Fruit fly (Drosophila melanogaster) whole organism, adult: Measurements from ENCODE around the gene CG14154.

Experiments
- CG11617 ChIP-seq: fragments of 200-800 bp; sonication (Bioruptor generic); optimal IDR thresholded peaks from 2 replicates; lab custom pipeline; 2017; ENCODE audit warnings: mild to moderate bottlenecking, missing biosample characterization, missing genetic modification reagents, missing genetic modification characterization
- CG12768 ChIP-seq: fragments of 200-800 bp; sonication (Bioruptor generic); optimal IDR thresholded peaks from 2 replicates; lab custom pipeline; 2017; ENCODE audit warnings: missing biosample characterization, missing genetic modification characterization, mild to moderate bottlenecking, moderate library complexity, missing genetic modification reagents
- CG14711 ChIP-seq: fragments of 200-800 bp; sonication (Bioruptor generic); optimal IDR thresholded peaks from 2 replicates; lab custom pipeline; 2018; ENCODE audit warnings: missing biosample characterization, mild to moderate bottlenecking, missing genetic modification characterization, moderate library complexity
- CG1620 ChIP-seq: fragments of 200-800 bp; sonication (Bioruptor generic); optimal IDR thresholded peaks from 2 replicates; lab custom pipeline; 2016; ENCODE audit warnings: missing biosample characterization, missing genetic modification characterization
- CG33017 ChIP-seq: fragments of 200-800 bp; sonication (Bioruptor generic); optimal IDR thresholded peaks from 2 replicates; lab custom pipeline; 2018; ENCODE audit warnings: missing biosample characterization, mild to moderate bottlenecking, missing genetic modification characterization, moderate library complexity
- CG5204 ChIP-seq: fragments of 200-800 bp; sonication (Bioruptor generic); optimal IDR thresholded peaks from 2 replicates; lab custom pipeline; 2016; ENCODE audit warnings: missing biosample characterization, missing genetic modification characterization
- CG7045 ChIP-seq: fragments of 200-800 bp; sonication (Bioruptor generic); optimal IDR thresholded peaks from 2 replicates; lab custom pipeline; 2017; ENCODE audit warnings: missing biosample characterization, mild to moderate bottlenecking, missing genetic modification characterization
- CG7101 ChIP-seq: fragments of 200-800 bp; sonication (Bioruptor generic); optimal IDR thresholded peaks from 2 replicates; lab custom pipeline; 2018; ENCODE audit warnings: missing biosample characterization, mild to moderate bottlenecking, missing genetic modification characterization, moderate library complexity
- Clk ChIP-seq: fragments of 200-800 bp; sonication (Bioruptor generic); optimal IDR thresholded peaks from 2 replicates; lab custom pipeline; 2017; ENCODE audit warnings: missing biosample characterization, missing genetic modification characterization
- Crg-1 ChIP-seq: fragments of 200-800 bp; sonication (Bioruptor generic); optimal IDR thresholded peaks from 2 replicates; lab custom pipeline; 2016; ENCODE audit warnings: missing biosample characterization, missing genetic modification characterization
- Hr96 ChIP-seq: fragments of 200-800 bp; sonication (Bioruptor generic); optimal IDR thresholded peaks from 2 replicates; lab custom pipeline; 2016; ENCODE audit warnings: missing biosample characterization, missing genetic modification characterization
- Mnt ChIP-seq: fragments of 200-800 bp; sonication (Bioruptor generic); optimal IDR thresholded peaks from 2 replicates; lab custom pipeline; 2016; ENCODE audit warnings: missing biosample characterization, mild to moderate bottlenecking, missing genetic modification characterization
- bab1 ChIP-seq: fragments of 200-800 bp; sonication (Bioruptor generic); optimal IDR thresholded peaks from 3 replicates; lab custom pipeline; 2019; ENCODE audit warnings: missing biosample characterization, mild to moderate bottlenecking, missing genetic modification characterization, moderate library complexity
- cic ChIP-seq: fragments of 200-800 bp; sonication (Bioruptor generic); optimal IDR thresholded peaks from 2 replicates; lab custom pipeline; 2017; ENCODE audit warnings: missing biosample characterization, mild to moderate bottlenecking, missing genetic modification characterization, moderate library complexity
- cnc ChIP-seq, 2 experiments: fragments of >200 bp; optimal IDR thresholded peaks; 2 replicates each; lab custom pipeline; 2017
- kay ChIP-seq: fragments of 200-800 bp; sonication (Bioruptor generic); peaks from one replicate; lab custom pipeline; 2016; ENCODE audit warnings: missing biosample characterization, missing genetic modification characterization, borderline replicate concordance
- ovo ChIP-seq: fragments of 200-800 bp; sonication (Bioruptor generic); optimal IDR thresholded peaks from 2 replicates; lab custom pipeline; 2016; ENCODE audit warnings: missing biosample characterization, missing genetic modification characterization
- pad ChIP-seq: fragments of 200-800 bp; sonication (Bioruptor generic); optimal IDR thresholded peaks from 3 replicates; lab custom pipeline; 2017; ENCODE audit warnings: missing biosample characterization, missing genetic modification characterization, mild to moderate bottlenecking, moderate library complexity, missing genetic modification reagents
- tj ChIP-seq: fragments of 200-800 bp; sonication (Bioruptor generic); optimal IDR thresholded peaks from 3 replicates; lab custom pipeline; 2017; ENCODE audit warnings: missing biosample characterization, mild to moderate bottlenecking, missing genetic modification characterization, moderate library complexity
- toe ChIP-seq: fragments of 200-800 bp; sonication (Bioruptor generic); optimal IDR thresholded peaks from 2 replicates; lab custom pipeline; 2016; ENCODE audit warnings: missing biosample characterization, missing genetic modification characterization

CG14154 gene

dm6 chr3L:10641589-10641988, at the start of gene CG14154:
TSS of gene CG14154 (plus strand) at chr3L:10641889.
- TF ChIP-seq cnc (optimal IDR thresholded peaks at IDR 0.05; lab: Kevin White, UChicago) = no peak
- no peak for TF ChIP-seq CG5204 (GFP tag; lab: Kevin White, UChicago)
- no peak for TF ChIP-seq tj
- TF ChIP-seq ovo (GFP tag; lab: Kevin White, UChicago) = no peak
- TF ChIP-seq CG33017 (tag; lab: Kevin White, UChicago) = no peak
- no peak for TF ChIP-seq CG1620
- no peak for TF ChIP-seq kay
- TF ChIP-seq CG7045 (GFP tag; lab: Kevin White, UChicago) = no peak
- TF ChIP-seq CG12768 = no peak
- no peak for TF ChIP-seq Crg-1 (GFP tag; lab: Kevin White, UChicago)
- no peak for TF ChIP-seq Clk (GFP tag; lab: Kevin White, UChicago)

dm6 chr3L:10599512-10599911, 42.2 kb upstream of the CG14154 start:
- no peak for TF ChIP-seq CG33017 (tag; lab: Kevin White, UChicago)
- TF ChIP-seq CG5204 (GFP tag; lab: Kevin White, UChicago) = no peak
- TF ChIP-seq toe (GFP tag; lab: Kevin White, UChicago) = no peak
- TF ChIP-seq CG12768 = no peak
- TF ChIP-seq ovo (GFP tag; lab: Kevin White, UChicago) = no peak
- TF ChIP-seq cic (GFP tag; lab: Kevin White, UChicago) = no peak
- no peak for TF ChIP-seq kay
- no peak for TF ChIP-seq Mnt

- TF ChIP-seq CG7101 (tag; lab: Kevin White, UChicago) (no peak), CG1620 (no peak), Clk (GFP tag; lab: Kevin White, UChicago) (no peak), CG7045 (GFP tag; lab: Kevin White, UChicago) (no peak), CG11617 (GFP tag; lab: Kevin White, UChicago) (no peak), toe (GFP tag; lab: Kevin White, UChicago) (no peak), bab1 (GFP tag; lab: Kevin White, UChicago) (no peak)
Observed at dm6 chr3L:10623476-10623875, 18.2 kb upstream of the CG14154 start, which contains the start of gene CG42521. TSS of gene CG42521 (minus strand) at chr3L:10623576.

- TF ChIP-seq CG5204 (GFP tag; lab: Kevin White, UChicago) (no peak), kay (no peak), Crg-1 (GFP tag; lab: Kevin White, UChicago) (no peak), CG14711 (tag; lab: Kevin White, UChicago) (no peak), toe (GFP tag; lab: Kevin White, UChicago) (no peak), cic (GFP tag; lab: Kevin White, UChicago) (no peak), tj (no peak), ovo (GFP tag; lab: Kevin White, UChicago) (no peak), CG12768 (no peak), bab1 (GFP tag; lab: Kevin White, UChicago) (no peak), Mnt (no peak)
Observed at dm6 chr3L:10625499-10625898, 16.2 kb upstream of the CG14154 start, which contains the start of gene CG43127. TSS of gene CG43127 (minus strand) at chr3L:10625599.

DNA sequence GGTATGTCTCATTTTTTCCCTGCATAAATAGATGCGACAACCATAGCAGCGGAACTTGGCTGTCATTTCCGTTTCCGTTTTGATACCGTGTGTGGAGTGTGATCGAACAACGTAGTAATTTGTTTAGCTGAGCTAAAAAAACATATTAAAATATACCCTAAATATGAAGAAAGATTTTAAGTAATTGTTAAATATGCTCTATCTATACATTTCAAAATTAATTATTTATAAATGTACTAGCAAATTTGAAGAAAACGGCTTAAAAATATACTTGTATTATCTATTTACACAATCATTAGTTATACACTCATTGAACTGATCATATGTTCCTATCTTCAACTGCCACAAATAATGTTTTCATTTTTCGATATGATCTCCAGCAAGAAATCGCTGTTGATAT, 15.5 kb upstream of the CG14154 start, which contains the start of gene CG34238:
Gene CG34238, plus strand, starts transcription at position 301 of the 400 bp plus-strand sequence.
- TF ChIP-seq CG11617 (GFP tag; lab: Kevin White, UChicago) (no peak), CG14711 (tag; lab: Kevin White, UChicago) (no peak), CG33017 (tag; lab: Kevin White, UChicago) (no peak), ovo (GFP tag; lab: Kevin White, UChicago) (no peak), Mnt (no peak)

DNA sequence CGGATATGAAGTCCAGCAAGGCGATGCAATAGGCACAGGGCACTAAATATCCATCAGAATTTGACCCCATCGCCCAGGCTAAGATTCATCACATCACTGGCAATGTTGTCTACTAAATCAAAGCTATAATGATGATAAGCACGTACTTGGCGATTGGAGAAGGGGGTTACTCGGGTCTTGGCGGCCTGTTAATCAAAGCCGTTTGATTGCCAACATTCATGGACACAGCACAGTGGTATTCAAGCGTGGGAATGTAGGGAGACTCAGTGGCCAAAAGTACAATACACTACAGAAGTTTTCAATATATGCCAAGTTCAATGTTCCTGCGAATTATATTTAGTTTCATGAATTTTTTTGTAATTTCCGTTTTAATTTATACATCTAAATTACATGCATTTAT, 13.3 kb upstream of the CG14154 start, which contains the start of gene CG14151:
Gene CG14151, minus strand, starts transcription at position 101 of the 400 bp plus-strand sequence.
- TF ChIP-seq cic (GFP tag; lab: Kevin White, UChicago) (no peak), kay (no peak), tj (no peak), CG14711 (tag; lab: Kevin White, UChicago) (no peak), Mnt (no peak), ovo (GFP tag; lab: Kevin White, UChicago) (no peak), CG5204 (GFP tag; lab: Kevin White, UChicago) (no peak), cnc (optimal IDR thresholded peaks at IDR 0.05; lab: Kevin White, UChicago) (no peak), CG1620 (no peak), CG11617 (GFP tag; lab: Kevin White, UChicago) (no peak), CG33017 (tag; lab: Kevin White, UChicago) (no peak), pad (no peak), toe (GFP tag; lab: Kevin White, UChicago) (no peak), CG12768 (no peak)

DNA sequence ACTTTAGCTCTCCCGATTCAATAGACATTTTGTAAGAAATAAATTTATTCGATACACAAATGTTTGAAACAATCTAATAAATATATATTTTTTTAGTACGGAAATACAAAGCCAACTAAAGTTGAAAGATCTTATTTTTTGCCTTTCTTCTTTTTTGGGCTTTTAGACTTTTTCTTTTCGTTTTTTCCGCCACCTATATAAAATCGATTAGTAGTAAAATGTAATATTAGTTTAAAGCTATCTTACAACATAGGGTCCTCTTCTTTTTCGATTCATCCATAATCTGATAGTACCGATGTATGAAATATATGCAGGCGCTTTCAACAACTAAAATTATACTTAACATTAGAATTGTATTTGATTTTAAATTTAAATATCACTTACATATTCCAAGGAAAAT, 11.7 kb upstream of the CG14154 start, which contains the start of gene CG42536:
Gene CG42536, minus strand, starts transcription at position 101 of the 400 bp plus-strand sequence.
- TF ChIP-seq kay (peak; percentile 16), pad (no peak)

- TF ChIP-seq tj (no peak), kay (no peak), Hr96 (GFP tag; lab: Kevin White, UChicago) (peak; percentile 1), CG11617 (GFP tag; lab: Kevin White, UChicago) (no peak), CG1620 (no peak), pad (peak; percentile 16), CG14711 (tag; lab: Kevin White, UChicago) (peak; percentile 4), cic (GFP tag; lab: Kevin White, UChicago) (no peak), Clk (GFP tag; lab: Kevin White, UChicago) (no peak), CG12768 (no peak), toe (GFP tag; lab: Kevin White, UChicago) (no peak), CG7101 (tag; lab: Kevin White, UChicago) (peak; percentile 11), ovo (GFP tag; lab: Kevin White, UChicago) (no peak), CG5204 (GFP tag; lab: Kevin White, UChicago) (no peak), bab1 (GFP tag; lab: Kevin White, UChicago) (peak; percentile 24)
Observed at dm6 chr3L:10630885-10631359, 10.8 kb upstream of the CG14154 start, which contains the start of the genes CG42535, CG34001 and hay. TSS of gene CG42535 (minus strand) at chr3L:10630935. TSS of gene CG34001 (plus strand) at chr3L:10631079. TSS of gene hay (plus strand) at chr3L:10631079.
